Fruit fly (Drosophila melanogaster) whole organism, embryonic: Measurements from ENCODE around the gene CG13315.

Experiments
- CG10543 ChIP-seq: fragments of 200-800 bp; sonication (Bioruptor generic); optimal IDR thresholded peaks from 3 replicates; lab custom pipeline; 2017; ENCODE audit warnings: missing biosample characterization, mild to moderate bottlenecking, missing genetic modification characterization, moderate library complexity
- CG11456 ChIP-seq: fragments of 200-800 bp; sonication (Bioruptor generic); IDR thresholded peaks from 3 replicates; pipeline ENCODE4 v1.3.6; 2022; ENCODE audit warnings: missing biosample characterization, missing genetic modification characterization
- CG12769 ChIP-seq: fragments of 200-800 bp; sonication (Bioruptor generic); optimal IDR thresholded peaks from 2 replicates; lab custom pipeline; 2019; ENCODE audit warnings: missing biosample characterization, mild to moderate bottlenecking, missing genetic modification characterization, moderate library complexity
- CG13894 ChIP-seq: fragments of 200-800 bp; sonication (Bioruptor generic); optimal IDR thresholded peaks from 3 replicates; lab custom pipeline; 2018; ENCODE audit warnings: missing biosample characterization, mild to moderate bottlenecking, missing genetic modification characterization, moderate library complexity
- CG15011 ChIP-seq: fragments of 200-800 bp; sonication (Bioruptor generic); optimal IDR thresholded peaks from 3 replicates; lab custom pipeline; 2018; ENCODE audit warnings: missing biosample characterization, mild to moderate bottlenecking, missing genetic modification characterization
- CG15073 ChIP-seq: fragments of 200-800 bp; sonication (Bioruptor generic); optimal IDR thresholded peaks from 2 replicates; lab custom pipeline; 2016; ENCODE audit warnings: missing biosample characterization, missing genetic modification characterization
- CG32767 ChIP-seq: fragments of 200-800 bp; sonication (Bioruptor generic); IDR thresholded peaks from 2 replicates; pipeline ENCODE4 v1.3.6; 2022; ENCODE audit warnings: missing biosample characterization, missing genetic modification characterization
- CG3847 ChIP-seq: fragments of 200-800 bp; sonication (Bioruptor generic); IDR thresholded peaks from 2 replicates; pipeline ENCODE4 v1.3.6; 2022; ENCODE audit warnings: missing biosample characterization, missing genetic modification characterization
- CG6254 ChIP-seq: fragments of 200-800 bp; sonication (Bioruptor generic); optimal IDR thresholded peaks from 3 replicates; lab custom pipeline; 2017; ENCODE audit warnings: mild to moderate bottlenecking, missing biosample characterization, missing genetic modification reagents, missing genetic modification characterization
- CG6791 ChIP-seq: fragments of 200-800 bp; sonication (Bioruptor generic); IDR thresholded peaks from 3 replicates; pipeline ENCODE4 v1.3.6; 2022; ENCODE audit warnings: missing biosample characterization, missing genetic modification characterization; ENCODE audit not compliant: partially characterized antibody
- CG8281 ChIP-seq: fragments of 200-800 bp; sonication (Bioruptor generic); optimal IDR thresholded peaks from 2 replicates; lab custom pipeline; 2018; ENCODE audit warnings: missing biosample characterization, mild to moderate bottlenecking, missing genetic modification characterization, moderate library complexity
- CG8290 ChIP-seq, 3 experiments: fragments of 200-800 bp; sonication (Bioruptor generic); optimal IDR thresholded peaks; 2 replicates each; lab custom pipeline; 2016 to 2019; ENCODE audit warnings: missing biosample characterization in 3 of 3, missing genetic modification characterization in 3 of 3, mild to moderate bottlenecking in 2 of 3, moderate library complexity in 1 of 3
- Drgx ChIP-seq: fragments of 200-800 bp; sonication (Bioruptor generic); IDR thresholded peaks from 2 replicates; pipeline ENCODE4 v1.3.6; 2022; ENCODE audit warnings: missing biosample characterization, missing genetic modification characterization
- Gsc ChIP-seq: fragments of 200-800 bp; sonication (Bioruptor generic); IDR thresholded peaks from 2 replicates; pipeline ENCODE4 v1.3.6; 2022; ENCODE audit warnings: missing biosample characterization, missing genetic modification characterization
- Hr78 ChIP-seq, 2 experiments: fragments of 200-800 bp in 1 of 2; fragments of >200 bp in 1 of 2; sonication (Bioruptor generic) in 1 of 2; optimal IDR thresholded peaks; 2 replicates each; lab custom pipeline; 2017 to 2019; ENCODE audit warnings: missing biosample characterization in 2 of 2, missing genetic modification characterization in 2 of 2, mild to moderate bottlenecking in 1 of 2, moderate library complexity in 1 of 2
- Lpt ChIP-seq: fragments of >200 bp; optimal IDR thresholded peaks from 2 replicates; lab custom pipeline; 2018; ENCODE audit warnings: missing biosample characterization, missing genetic modification characterization
- Med ChIP-seq: fragments of 200-800 bp; sonication (Bioruptor generic); peaks from one replicate; lab custom pipeline; 2016; ENCODE audit warnings: missing biosample characterization, missing genetic modification characterization, mild to moderate bottlenecking, inconsistent platforms, moderate library complexity
- Nf-YC ChIP-seq: fragments of 200-800 bp; optimal IDR thresholded peaks from 3 replicates; lab custom pipeline; 2019; ENCODE audit warnings: missing biosample characterization, mild to moderate bottlenecking, missing genetic modification characterization, moderate library complexity
- Poxn ChIP-seq: fragments of 200-800 bp; sonication (Bioruptor generic); IDR thresholded peaks from 2 replicates; pipeline ENCODE4 v1.3.6; 2022; ENCODE audit warnings: missing biosample characterization, missing genetic modification characterization
- Ptx1 ChIP-seq: fragments of 200-800 bp; sonication (Bioruptor generic); IDR thresholded peaks from 2 replicates; pipeline ENCODE4 v1.3.6; 2022; ENCODE audit warnings: missing biosample characterization, missing genetic modification characterization
- abd-A ChIP-seq: fragments of 200-800 bp; sonication (Bioruptor generic); optimal IDR thresholded peaks from 3 replicates; lab custom pipeline; 2019; ENCODE audit warnings: missing biosample characterization, mild to moderate bottlenecking, missing genetic modification characterization, moderate library complexity
- bbx ChIP-seq: fragments of 200-800 bp; sonication (Bioruptor generic); IDR thresholded peaks from 2 replicates; pipeline ENCODE4 v1.3.6; 2022; ENCODE audit warnings: missing biosample characterization, missing genetic modification characterization; ENCODE audit not compliant: partially characterized antibody
- cato ChIP-seq: fragments of 200-800 bp; sonication (Bioruptor generic); optimal IDR thresholded peaks from 2 replicates; lab custom pipeline; 2016; ENCODE audit warnings: missing biosample characterization, missing genetic modification characterization, borderline replicate concordance
- cg ChIP-seq: fragments of 200-800 bp; sonication (Bioruptor generic); optimal IDR thresholded peaks from 3 replicates; lab custom pipeline; 2019; ENCODE audit warnings: missing biosample characterization, mild to moderate bottlenecking, missing genetic modification characterization, moderate library complexity
- chinmo ChIP-seq: fragments of 200-800 bp; sonication (Bioruptor generic); IDR thresholded peaks from 4 replicates; pipeline ENCODE4 v1.3.6; 2022; ENCODE audit warnings: missing biosample characterization, missing genetic modification characterization; ENCODE audit not compliant: partially characterized antibody
- chm ChIP-seq: fragments of 200-800 bp; sonication (Bioruptor generic); IDR thresholded peaks from 2 replicates; pipeline ENCODE4 v1.3.6; 2022; ENCODE audit warnings: missing biosample characterization, missing genetic modification characterization
- ci ChIP-seq: fragments of 200-800 bp; sonication (Bioruptor generic); IDR thresholded peaks from 3 replicates; pipeline ENCODE4 v1.3.6; 2022; ENCODE audit warnings: missing biosample characterization, missing genetic modification characterization
- crol ChIP-seq: fragments of 200-800 bp; sonication (Bioruptor generic); IDR thresholded peaks from 2 replicates; pipeline ENCODE4 v1.3.6; 2022; ENCODE audit warnings: missing biosample characterization, missing genetic modification characterization
- eyg ChIP-seq: fragments of 200-800 bp; sonication (Bioruptor generic); optimal IDR thresholded peaks from 3 replicates; lab custom pipeline; 2016; ENCODE audit warnings: missing biosample characterization, missing genetic modification characterization
- hb ChIP-seq: fragments of 200-800 bp; sonication (Bioruptor generic); IDR thresholded peaks from 3 replicates; pipeline ENCODE4 v1.3.6; 2022; ENCODE audit warnings: missing biosample characterization, missing genetic modification characterization; ENCODE audit not compliant: partially characterized antibody
- kni ChIP-seq: fragments of 200-800 bp; sonication (Bioruptor generic); optimal IDR thresholded peaks from 3 replicates; lab custom pipeline; 2017; ENCODE audit warnings: mild to moderate bottlenecking, missing biosample characterization, missing genetic modification reagents, missing genetic modification characterization
- nau ChIP-seq: fragments of 200-800 bp; sonication (Bioruptor generic); optimal IDR thresholded peaks from 3 replicates; lab custom pipeline; 2017; ENCODE audit warnings: missing biosample characterization, mild to moderate bottlenecking, missing genetic modification characterization, missing genetic modification reagents
- nerfin-2 ChIP-seq: fragments of 200-800 bp; sonication (Bioruptor generic); IDR thresholded peaks from 2 replicates; pipeline ENCODE4 v1.3.6; 2022; ENCODE audit warnings: missing biosample characterization, missing genetic modification characterization; ENCODE audit not compliant: partially characterized antibody
- pho ChIP-seq: fragments of 200-800 bp; sonication (Bioruptor generic); optimal IDR thresholded peaks from 2 replicates; lab custom pipeline; 2016; ENCODE audit warnings: missing biosample characterization, missing genetic modification characterization
- pnt ChIP-seq: fragments of 200-800 bp; sonication (Bioruptor generic); optimal IDR thresholded peaks from 3 replicates; lab custom pipeline; 2016; ENCODE audit warnings: missing biosample characterization, missing genetic modification characterization
- rib ChIP-seq: fragments of 200-800 bp; sonication (Bioruptor generic); IDR thresholded peaks from 2 replicates; pipeline ENCODE4 v1.3.6; 2022; ENCODE audit warnings: missing biosample characterization, missing genetic modification characterization
- salm ChIP-seq: fragments of 200-800 bp; sonication (Bioruptor generic); optimal IDR thresholded peaks from 2 replicates; lab custom pipeline; 2018; ENCODE audit warnings: missing biosample characterization, mild to moderate bottlenecking, missing genetic modification characterization
- sens ChIP-seq: fragments of 200-800 bp; sonication (Bioruptor generic); peaks from one replicate; lab custom pipeline; 2016; ENCODE audit warnings: missing biosample characterization, missing genetic modification characterization
- sr ChIP-seq: fragments of 200-800 bp; sonication (Bioruptor generic); IDR thresholded peaks from 3 replicates; pipeline ENCODE4 v1.3.6; 2022; ENCODE audit warnings: missing biosample characterization, missing genetic modification characterization
- ttk ChIP-seq: fragments of 200-800 bp; sonication (Bioruptor generic); IDR thresholded peaks from 2 replicates; pipeline ENCODE4 v2.1.2; 2022; ENCODE audit warnings: missing biosample characterization, missing genetic modification characterization
- twi ChIP-seq: fragments of 200-800 bp; optimal IDR thresholded peaks from 2 replicates; lab custom pipeline; 2019; ENCODE audit warnings: missing biosample characterization, mild to moderate bottlenecking, missing genetic modification characterization, moderate library complexity
- usp ChIP-seq: fragments of >200 bp; optimal IDR thresholded peaks from 2 replicates; lab custom pipeline; 2017; ENCODE audit warnings: missing biosample characterization, missing genetic modification characterization
- vvl ChIP-seq: fragments of 200-800 bp; sonication (Bioruptor generic); IDR thresholded peaks from 2 replicates; pipeline ENCODE4 v1.3.6; 2022; ENCODE audit warnings: missing biosample characterization, missing genetic modification characterization

The CG13315 gene

DNA sequence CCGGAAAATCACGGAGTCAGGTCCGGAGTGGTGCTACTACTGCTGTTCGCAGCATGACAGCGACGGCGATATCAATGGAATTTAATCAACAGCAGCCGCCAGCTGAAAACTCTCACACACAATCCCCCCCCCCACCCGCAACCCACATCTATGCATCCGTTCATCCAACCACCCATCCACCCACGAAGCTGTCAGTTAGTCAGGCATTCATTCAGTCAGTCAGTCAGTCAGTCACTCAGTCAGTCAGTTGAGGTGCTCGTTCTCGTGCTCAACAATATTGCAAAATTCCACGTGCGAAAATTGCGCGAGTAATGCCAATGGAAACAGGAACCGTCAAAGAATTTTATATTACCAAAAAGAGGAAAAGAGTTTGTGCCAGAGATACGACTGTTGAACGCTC lies 19.0 kb downstream of the CG13315 start:
- TF ChIP-seq Poxn (GFP tag; lab: Robert Waterston, UW) = no peak
- 0 out of 2 replicates have a peak, but pooled peaks have one; percentile 8 for TF ChIP-seq Ptx1
- TF ChIP-seq CG8281 (tag; lab: Kevin White, UChicago) = peak; percentile 95
- TF ChIP-seq eyg (GFP tag; lab: Kevin White, UChicago) = no peak
- no peak for TF ChIP-seq cato (GFP tag; lab: Kevin White, UChicago)
- TF ChIP-seq crol (GFP tag; lab: Robert Waterston, UW) = peak; percentile 41; the same call in 1 of the 2 replicates

DNA sequence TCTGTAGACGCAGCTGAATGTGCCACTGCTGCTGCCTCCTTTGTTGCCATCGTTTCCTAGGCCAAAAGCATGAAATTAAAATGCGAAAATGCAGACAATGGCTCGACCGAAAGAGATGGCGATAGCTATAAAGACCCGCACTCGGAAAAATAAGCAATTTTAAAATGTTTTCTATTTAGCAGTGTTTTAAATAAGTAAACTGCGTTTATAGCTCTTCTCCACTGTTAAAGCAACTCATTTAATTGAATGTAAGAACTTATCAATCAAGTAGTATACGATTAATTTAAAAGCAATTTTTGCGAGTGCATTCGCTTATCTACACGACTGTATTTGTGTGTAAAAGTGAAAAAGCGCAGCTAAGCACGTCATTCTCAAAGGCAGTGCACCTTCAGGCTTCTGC lies 22.9 kb downstream of the CG13315 start:
- TF ChIP-seq CG6254 (GFP tag; lab: Kevin White, UChicago) (no peak), CG32767 (GFP tag; lab: Robert Waterston, UW) (0 out of 2 replicates have a peak, but pooled peaks have one; percentile 9), pnt (GFP tag; lab: Kevin White, UChicago) (no peak), Ptx1 (peak; percentile 36), Drgx (GFP tag; lab: Robert Waterston, UW) (peak; percentile 59), salm (tag; lab: Kevin White, UChicago) (no peak), ttk (GFP tag; lab: Robert Waterston, UW) (0 out of 2 replicates have a peak, but pooled peaks have one; percentile 31)

DNA sequence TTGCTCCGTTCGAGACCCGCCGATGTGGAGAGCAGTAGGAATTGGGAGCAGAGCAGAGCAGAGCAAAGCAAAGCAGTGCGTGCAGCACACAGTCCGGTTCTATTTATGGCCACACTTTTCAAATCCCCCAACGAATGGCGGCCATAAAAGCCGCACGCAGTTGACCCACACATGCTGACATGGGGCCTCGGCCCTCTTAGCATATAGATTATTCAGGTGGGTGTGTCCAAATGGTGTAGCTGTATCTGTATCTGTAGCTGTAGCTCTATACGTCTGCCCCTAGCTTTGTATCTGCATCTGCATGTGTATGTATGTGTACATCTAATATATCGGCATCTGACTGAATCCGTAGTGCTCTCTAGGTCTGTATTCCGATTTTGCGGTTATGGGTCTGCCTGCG lies 24.6 kb downstream of the CG13315 start:
- 0 out of 3 replicates have a peak, but pooled peaks have one; percentile 38 for TF ChIP-seq hb
- TF ChIP-seq sens (GFP tag; lab: Kevin White, UChicago) = peak; percentile 65
- peak; percentile 70 for TF ChIP-seq abd-A (tag; lab: Kevin White, UChicago)
- no peak for TF ChIP-seq pho (GFP tag; lab: Kevin White, UChicago)
- peak in 1 of 2 experiments; percentile 45 for TF ChIP-seq Hr78 (GFP tag; optimal IDR thresholded peaks at IDR 0.05; lab: Kevin White, UChicago)
- no peak for TF ChIP-seq CG15011 (GFP tag; lab: Kevin White, UChicago)
- no peak for TF ChIP-seq nerfin-2 (GFP tag; lab: Robert Waterston, UW)
- peak; percentile 21 for TF ChIP-seq Med (GFP tag; lab: Kevin White, UChicago)
- 0 out of 2 replicates have a peak, but pooled peaks have one; percentile 16 for TF ChIP-seq rib
- no peak for TF ChIP-seq Lpt (GFP tag; lab: Kevin White, UChicago)
- no peak for TF ChIP-seq CG15073
- TF ChIP-seq CG13894 = peak; percentile 76
- 0 out of 3 replicates have a peak, but pooled peaks have one; percentile 48 for TF ChIP-seq CG6791 (GFP tag; lab: Robert Waterston, UW)
- peak; percentile 78 for TF ChIP-seq CG12769 (tag; lab: Kevin White, UChicago)
- peak; percentile 58 for TF ChIP-seq twi (tag; lab: Kevin White, UChicago)
- peak; percentile 55 for TF ChIP-seq kni
- peak; percentile 60; the same call in 1 of the 3 replicates for TF ChIP-seq ci (GFP tag; lab: Robert Waterston, UW)
- TF ChIP-seq CG10543 (GFP tag; lab: Kevin White, UChicago) = peak; percentile 47
- TF ChIP-seq usp (GFP tag; lab: Kevin White, UChicago) = no peak
- peak; percentile 73; the same call in 1 of the 4 replicates for TF ChIP-seq chinmo
- TF ChIP-seq Gsc (GFP tag; lab: Robert Waterston, UW) = no peak
- TF ChIP-seq Nf-YC = peak; percentile 26
- TF ChIP-seq bbx = peak; percentile 37; the same call in 1 of the 2 replicates
- TF ChIP-seq vvl (GFP tag; lab: Robert Waterston, UW) = peak; percentile 75
- TF ChIP-seq cg (GFP tag; lab: Kevin White, UChicago) = peak; percentile 59
- peak; percentile 24; the same call in 1 of the 2 replicates for TF ChIP-seq chm
- TF ChIP-seq sr (GFP tag; lab: Robert Waterston, UW) = peak; percentile 94
- peak; percentile 40 for TF ChIP-seq CG8290 (GFP tag; optimal IDR thresholded peaks at IDR 0.05; lab: Kevin White, UChicago)
- TF ChIP-seq CG8290 (tag; optimal IDR thresholded peaks at IDR 0.05; lab: Kevin White, UChicago) = peak in 1 of 2 experiments; percentile 13
- peak; percentile 8 for TF ChIP-seq nau (GFP tag; lab: Kevin White, UChicago)
- no peak for TF ChIP-seq CG3847 (GFP tag; lab: Robert Waterston, UW)
- TF ChIP-seq CG11456 (GFP tag; lab: Robert Waterston, UW) = no peak
